Fruit fly (Drosophila melanogaster) whole organism, larva: Measurements from ENCODE around the gene Ktl.

ENCODE experiments used
- noc ChIP-seq: fragments of 200-800 bp; sonication (Bioruptor generic); optimal IDR thresholded peaks from 3 replicates; lab custom pipeline; 2019; ENCODE audit warnings: missing biosample characterization, mild to moderate bottlenecking, missing genetic modification characterization, moderate library complexity

Gene Ktl

DNA sequence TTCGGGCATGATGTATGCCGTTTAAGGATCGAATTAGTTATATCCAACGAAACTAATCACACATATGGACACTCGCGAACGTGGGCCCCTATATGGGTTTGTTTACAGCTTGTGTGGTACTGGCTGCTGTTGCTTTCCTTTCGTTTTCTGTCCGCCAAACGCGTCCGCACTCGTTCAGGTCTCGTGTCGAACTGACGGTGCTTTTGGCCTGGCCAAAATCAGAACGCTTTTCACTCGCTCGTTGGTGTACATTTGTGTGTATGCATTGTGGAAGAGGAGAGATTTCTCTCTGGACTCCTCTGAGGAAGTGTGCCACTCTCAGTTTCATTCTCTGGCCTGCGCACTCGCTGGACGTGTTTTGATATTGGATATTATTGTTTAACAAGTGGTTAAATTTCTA lies at the start of gene Ktl:
TSS of gene Ktl (minus strand) at position 193 of the 400 bp plus-strand sequence.
- no peak for TF ChIP-seq noc (tag; lab: Kevin White, UChicago)

DNA sequence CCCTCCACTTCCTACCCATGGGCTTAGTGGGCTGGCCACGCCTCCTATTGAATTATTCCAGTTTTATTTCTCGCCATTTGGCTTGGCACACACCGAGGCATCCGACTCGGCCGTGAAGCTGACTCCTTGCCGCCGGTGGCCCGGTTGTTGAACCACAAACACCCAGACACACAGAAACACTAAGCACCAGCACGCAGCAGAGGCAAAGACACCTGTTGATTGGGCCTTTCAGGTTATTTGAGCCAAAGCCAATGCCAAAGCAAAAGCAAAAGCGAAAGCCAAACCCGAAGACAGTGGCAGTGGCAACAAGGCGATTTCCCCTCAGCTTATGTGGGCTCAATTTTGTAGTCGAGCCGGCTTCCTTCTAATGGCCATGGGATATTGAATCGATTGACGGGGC lies 49.7 kb upstream of the Ktl start:
- TF ChIP-seq noc (tag; lab: Kevin White, UChicago) = no peak

DNA sequence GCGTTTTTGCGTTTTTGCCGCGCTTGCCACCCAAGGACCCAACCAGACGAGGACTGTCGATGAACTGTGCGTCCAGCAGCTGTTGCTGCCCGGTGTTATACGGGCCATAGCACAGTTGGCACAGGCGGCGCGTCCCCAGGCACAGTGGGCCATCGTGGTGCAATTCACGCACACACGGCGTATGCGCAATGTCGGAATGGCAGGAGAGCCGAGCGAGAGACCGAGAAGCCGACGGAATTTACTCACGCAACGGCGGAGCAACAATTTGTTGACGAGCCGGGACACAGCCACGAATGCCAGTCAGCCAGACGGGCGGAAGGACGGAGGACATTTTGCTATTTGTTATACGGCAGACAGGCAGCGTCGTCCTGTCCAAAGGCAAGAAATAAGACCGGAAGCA lies 48.3 kb upstream of the Ktl start, which contains the start of gene CG31191:
TSS of gene CG31191 (minus strand) at position 68 of the 400 bp plus-strand sequence.
- TF ChIP-seq noc (tag; lab: Kevin White, UChicago) = no peak

DNA sequence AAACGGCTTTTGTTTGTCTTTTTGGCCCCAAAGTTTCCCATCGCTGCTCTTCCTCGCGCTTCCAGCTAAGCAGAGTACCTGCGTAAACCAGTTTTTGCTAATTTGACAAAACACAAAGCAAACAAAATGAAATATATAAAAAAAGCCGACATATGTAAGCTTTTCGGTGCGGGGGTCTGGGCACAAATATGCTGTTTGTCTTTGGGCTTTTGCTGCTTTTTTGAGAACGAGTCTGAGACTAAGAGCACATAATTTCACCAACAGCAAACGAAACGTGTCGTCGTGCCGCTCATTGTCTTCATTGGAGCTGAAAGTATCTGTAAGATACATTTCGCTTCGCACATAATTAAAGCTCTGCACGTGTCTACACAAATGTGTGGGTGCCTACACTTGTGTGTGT lies 18.7 kb upstream of the Ktl start:
- peak; percentile 34 for TF ChIP-seq noc (tag; lab: Kevin White, UChicago)

DNA sequence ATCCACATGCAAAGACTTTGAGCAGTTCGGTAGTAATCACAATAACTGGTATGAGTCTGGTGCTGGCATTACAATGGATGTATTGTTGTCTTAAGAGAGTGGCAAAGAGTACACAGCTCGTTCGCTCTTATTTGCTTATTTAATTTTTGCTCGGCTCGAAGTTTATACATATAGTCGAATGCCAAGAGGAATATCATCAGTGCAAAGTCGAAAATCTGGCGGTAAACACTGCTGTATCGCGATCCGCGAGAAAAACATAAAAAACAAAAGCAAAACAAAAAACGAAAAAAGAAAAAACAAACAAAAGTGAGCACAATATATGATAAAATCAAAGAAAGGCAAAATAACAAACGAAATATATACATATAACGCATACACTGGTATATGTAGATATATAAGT lies 17.0 kb upstream of the Ktl start, which contains the start of gene hdly:
TSS of gene hdly (plus strand) at position 194 of the 400 bp plus-strand sequence.
- TF ChIP-seq noc (tag; lab: Kevin White, UChicago) = peak; percentile 70

DNA sequence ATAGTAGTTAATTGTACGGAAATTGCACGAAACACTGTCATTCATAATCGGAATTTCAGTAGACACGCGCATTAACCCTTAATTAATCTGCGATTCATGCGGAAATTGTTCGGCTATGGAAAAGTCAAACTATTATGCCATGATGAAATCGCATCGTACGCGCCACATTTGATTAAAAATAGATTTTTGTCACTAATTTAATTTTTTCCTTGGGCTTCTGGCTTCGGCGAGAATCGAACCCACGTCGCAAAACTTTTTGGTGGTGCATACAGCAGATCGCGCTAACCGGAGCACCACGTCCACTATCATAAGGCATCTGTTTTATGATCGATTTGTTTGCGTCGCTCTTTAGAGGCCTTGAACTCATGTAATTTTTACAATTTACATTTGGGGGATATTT lies 15.6 kb upstream of the Ktl start:
- no peak for TF ChIP-seq noc (tag; lab: Kevin White, UChicago)

DNA sequence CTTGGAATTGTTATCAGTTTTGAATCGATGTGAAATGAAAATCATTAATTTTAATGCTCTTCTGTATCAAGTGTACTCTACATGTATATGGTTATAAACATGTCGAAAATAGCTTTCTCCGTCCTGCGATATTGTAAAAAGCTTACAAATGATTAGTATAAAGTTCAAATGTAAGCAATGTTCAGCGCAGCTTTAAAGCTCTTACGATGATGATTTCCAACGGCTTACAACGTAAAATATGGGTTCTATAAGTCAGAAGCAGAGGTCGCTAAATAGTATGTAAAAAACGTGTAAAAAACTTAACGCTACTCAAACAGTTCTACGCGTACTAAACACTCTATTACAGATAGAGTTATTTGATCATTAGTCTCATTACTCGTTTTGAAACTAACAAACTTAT lies 11.5 kb upstream of the Ktl start:
- TF ChIP-seq noc (tag; lab: Kevin White, UChicago) = no peak

DNA sequence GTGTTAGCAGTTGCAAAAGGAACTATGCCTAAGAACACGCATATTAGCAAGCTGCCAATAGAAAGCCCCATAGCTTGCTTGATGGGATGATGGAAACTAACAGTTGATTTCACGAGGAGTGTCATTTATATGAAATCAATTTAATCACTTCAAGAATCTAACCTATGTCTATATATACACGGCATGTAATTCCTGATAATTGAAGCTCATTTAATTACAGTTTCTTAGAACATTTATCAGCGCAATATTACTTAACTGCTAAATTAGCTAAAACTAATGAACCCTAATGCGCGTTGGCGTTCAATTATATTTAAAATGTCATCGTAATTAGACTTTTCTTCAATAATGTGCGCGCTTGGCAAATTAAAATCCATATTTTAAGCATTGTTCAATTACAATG lies 8.3 kb upstream of the Ktl start, which contains the start of gene TotX:
TSS of gene TotX (minus strand) at position 101 of the 400 bp plus-strand sequence.
- no peak for TF ChIP-seq noc (tag; lab: Kevin White, UChicago)

DNA sequence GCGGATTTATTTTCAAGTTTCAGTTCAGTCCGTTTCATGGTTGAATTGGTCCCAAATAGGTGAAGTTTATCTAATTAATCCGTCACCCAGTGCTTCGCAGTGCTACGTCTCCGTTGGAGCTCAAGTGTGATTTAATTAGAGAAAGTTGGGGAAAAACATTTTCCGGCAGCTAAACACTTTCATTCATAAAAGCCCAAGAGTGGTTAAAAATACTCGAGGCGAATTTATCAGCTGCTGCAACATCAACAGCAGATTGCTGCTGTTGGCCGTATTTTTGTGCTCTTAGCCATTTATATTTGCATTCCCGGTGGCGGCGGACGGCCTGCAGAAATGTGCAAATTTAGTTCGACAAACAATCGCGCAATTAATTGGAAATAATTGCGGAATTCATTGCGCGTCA lies 4.5 kb upstream of the Ktl start, which contains the start of gene Grik:
TSS of gene Grik (plus strand) at position 301 of the 400 bp plus-strand sequence.
- no peak for TF ChIP-seq noc (tag; lab: Kevin White, UChicago)

DNA sequence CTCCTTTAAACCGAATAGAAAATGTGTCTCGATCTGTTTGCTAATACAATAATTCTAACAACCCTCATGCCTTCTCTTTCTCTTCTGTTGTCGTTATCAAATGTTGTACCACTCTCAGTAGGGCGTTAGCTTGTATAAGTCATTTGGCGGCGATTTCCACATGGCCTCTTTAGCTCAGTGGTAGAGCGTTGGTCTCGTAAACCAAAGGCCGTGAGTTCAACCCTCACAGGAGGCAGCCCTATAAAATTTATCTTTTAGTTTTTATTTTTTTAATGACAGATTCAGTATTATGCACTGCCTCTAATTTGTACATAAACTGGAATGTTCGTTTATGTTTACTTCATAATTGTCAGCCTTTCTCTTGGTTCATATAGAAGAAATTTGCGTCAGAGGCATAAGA lies 5.6 kb downstream of the Ktl start:
- no peak for TF ChIP-seq noc (tag; lab: Kevin White, UChicago)

DNA sequence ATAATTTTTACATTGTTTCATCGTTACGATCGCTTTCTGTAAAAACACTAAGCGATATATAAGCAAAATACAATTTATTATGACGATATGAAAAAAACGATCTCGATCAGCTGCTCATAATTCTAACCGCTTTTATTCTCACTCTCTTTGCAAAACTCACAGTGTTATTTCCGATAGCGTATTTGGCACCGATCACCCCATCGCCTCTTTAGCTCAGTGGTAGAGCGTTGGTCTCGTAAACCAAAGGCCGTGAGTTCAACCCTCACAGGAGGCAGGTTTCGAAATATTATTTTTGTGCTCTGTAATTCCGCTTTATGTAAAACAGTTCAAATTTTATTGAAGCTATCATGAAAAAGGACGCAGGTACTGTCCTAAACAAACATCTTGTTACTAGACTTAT lies 6.2 kb downstream of the Ktl start:
- no peak for TF ChIP-seq noc (tag; lab: Kevin White, UChicago)

DNA sequence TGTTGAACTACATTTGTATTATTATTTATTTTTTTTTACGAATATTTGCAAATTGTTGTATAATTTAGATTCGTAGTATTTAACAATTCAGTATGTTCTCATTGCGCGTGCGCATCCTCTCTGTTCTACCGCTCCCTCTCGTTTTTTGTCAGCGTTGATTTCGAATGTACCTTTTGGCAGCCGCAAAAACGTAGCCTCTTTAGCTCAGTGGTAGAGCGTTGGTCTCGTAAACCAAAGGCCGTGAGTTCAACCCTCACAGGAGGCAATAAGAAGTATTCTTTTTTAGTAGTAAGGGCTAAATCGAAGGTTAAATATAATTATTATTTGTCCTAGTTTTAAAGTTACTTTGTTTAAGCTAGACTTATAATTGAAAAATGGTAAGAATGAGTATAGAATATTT lies 6.6 kb downstream of the Ktl start:
- no peak for TF ChIP-seq noc (tag; lab: Kevin White, UChicago)

DNA sequence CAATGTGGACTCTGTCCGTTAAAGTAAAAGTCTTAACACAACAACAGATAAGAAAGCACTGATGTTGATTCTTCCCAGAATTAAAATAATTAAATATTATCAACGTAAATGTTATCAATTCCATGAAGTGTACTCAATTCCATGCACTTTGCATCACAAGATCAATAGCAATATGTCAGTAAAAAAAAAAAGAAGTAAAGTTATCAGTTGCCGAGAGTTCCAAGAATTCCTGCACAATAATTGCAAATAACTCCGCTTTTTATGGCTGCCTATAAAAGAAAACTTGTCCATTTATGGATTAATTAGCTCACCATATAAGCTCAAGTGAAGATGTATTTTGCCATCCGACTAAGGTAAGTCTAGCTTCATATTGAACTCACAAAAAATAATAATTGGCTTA lies 19.7 kb downstream of the Ktl start, which contains the start of gene TotZ:
TSS of gene TotZ (plus strand) at position 301 of the 400 bp plus-strand sequence.
- no peak for TF ChIP-seq noc (tag; lab: Kevin White, UChicago)

DNA sequence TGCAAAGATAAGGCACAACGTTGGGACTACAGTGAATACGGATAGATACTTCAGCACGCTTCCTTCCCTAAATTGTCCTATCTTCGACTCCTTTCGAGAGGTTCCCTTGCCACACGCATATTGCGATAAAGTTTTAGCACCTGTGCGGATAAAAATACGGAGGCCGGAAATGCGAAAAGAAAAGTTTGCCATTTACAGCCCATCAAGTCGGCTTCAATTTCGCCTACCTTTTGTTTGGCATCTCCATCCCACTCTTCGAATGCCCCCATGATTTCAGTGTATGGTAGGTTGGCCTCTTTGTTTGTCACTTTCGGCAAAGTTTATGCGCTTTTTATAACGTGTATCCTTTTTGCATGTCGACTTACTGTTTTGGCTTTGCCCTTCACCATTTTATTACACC lies 20.4 kb downstream of the Ktl start:
- no peak for TF ChIP-seq noc (tag; lab: Kevin White, UChicago)

DNA sequence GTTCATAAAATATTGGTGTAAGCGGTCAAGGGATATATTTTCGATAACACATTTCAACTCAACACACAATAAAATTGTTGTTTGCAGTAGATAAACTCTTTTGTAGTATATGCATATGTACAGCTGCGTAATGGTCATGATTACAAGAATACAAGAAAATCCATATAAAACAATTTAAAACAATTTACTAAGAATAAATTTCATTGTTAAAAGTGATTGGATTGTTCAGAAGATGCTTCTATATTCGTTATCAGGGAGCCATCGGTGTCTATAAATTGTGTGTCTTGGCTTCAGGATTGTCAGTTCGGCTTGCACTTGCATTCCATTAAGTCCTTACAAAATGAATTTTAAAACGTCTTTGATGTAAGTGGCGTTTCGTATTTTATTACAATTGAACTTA lies 23.5 kb downstream of the Ktl start, which contains the start of gene TotB:
TSS of gene TotB (plus strand) at position 301 of the 400 bp plus-strand sequence.
- no peak for TF ChIP-seq noc (tag; lab: Kevin White, UChicago)

DNA sequence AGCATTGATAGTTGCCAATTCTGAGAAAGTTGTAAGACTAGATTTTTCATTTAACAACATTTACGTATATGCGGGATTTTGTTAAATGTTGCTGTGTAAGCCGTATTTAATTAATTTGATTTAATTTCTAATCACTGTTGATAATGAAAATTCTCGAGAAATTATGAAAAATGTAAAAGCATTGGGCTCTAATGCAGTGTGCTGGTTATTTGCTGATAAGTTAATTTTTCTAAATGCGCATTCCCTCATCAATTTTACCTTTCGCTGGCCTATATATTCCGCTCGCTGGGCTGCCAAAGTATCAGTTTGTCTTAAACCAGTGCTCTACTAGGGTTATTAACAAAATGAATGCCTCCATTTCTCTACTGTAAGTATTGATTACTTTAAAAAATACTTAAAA lies 24.4 kb downstream of the Ktl start, which contains the start of gene TotC:
TSS of gene TotC (plus strand) at position 301 of the 400 bp plus-strand sequence.
- no peak for TF ChIP-seq noc (tag; lab: Kevin White, UChicago)

DNA sequence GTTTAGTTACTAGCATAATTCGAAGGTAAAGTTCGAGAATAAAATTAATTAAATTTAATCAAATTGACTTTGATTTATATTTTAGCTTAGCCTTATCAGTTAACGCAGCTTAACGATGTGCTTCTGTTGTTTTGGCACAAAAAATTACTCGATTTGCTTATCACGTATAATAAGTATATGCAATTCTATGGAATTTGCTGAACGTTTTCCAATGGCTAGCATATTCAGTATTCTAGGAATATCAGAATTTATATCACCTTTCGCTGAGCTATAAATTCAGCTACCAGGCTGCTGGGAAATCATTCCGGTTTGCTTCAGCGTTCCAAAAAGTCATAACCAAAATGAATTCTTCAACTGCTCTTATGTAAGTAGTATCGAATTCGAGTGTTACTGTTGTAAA lies 26.4 kb downstream of the Ktl start, which contains the start of gene TotA:
TSS of gene TotA (plus strand) at position 301 of the 400 bp plus-strand sequence.
- no peak for TF ChIP-seq noc (tag; lab: Kevin White, UChicago)
